Worm (Caenorhabditis elegans) whole organism, L1 larva: Measurements from ENCODE around the gene ZK792.5.

Experiments
- F16B12.6 ChIP-seq: fragments of 150-350 bp; optimal IDR thresholded peaks from 2 replicates; lab custom pipeline; 2014; ENCODE audit warnings: missing biosample characterization, missing genetic modification characterization
- Y116A8C.19 ChIP-seq: sonication (generic microtip); optimal IDR thresholded peaks from 2 replicates; lab custom pipeline; 2016; ENCODE audit warnings: missing compliant biosample characterization, missing genetic modification characterization, borderline replicate concordance
- aha-1 ChIP-seq: fragments of 150-350 bp; optimal IDR thresholded peaks from 2 replicates; lab custom pipeline; 2014; ENCODE audit warnings: missing biosample characterization, missing genetic modification characterization
- ama-1 ChIP-seq: fragments of 150-350 bp; optimal IDR thresholded peaks from 2 replicates; lab custom pipeline; 2014
- blmp-1 ChIP-seq: fragments of 150-350 bp; optimal IDR thresholded peaks from 2 replicates; lab custom pipeline; 2014; ENCODE audit warnings: missing biosample characterization, missing genetic modification characterization
- ceh-8 ChIP-seq: fragments of 200-800 bp; sonication (Bioruptor generic); optimal IDR thresholded peaks from 2 replicates; lab custom pipeline; 2018; ENCODE audit warnings: mild to moderate bottlenecking, missing genetic modification characterization, moderate library complexity, missing compliant biosample characterization
- ceh-82 ChIP-seq, 3 experiments: fragments of 150-350 bp in 1 of 3; sonication (generic microtip) in 2 of 3; optimal IDR thresholded peaks; 2 replicates each; lab custom pipeline; 2014 to 2017; ENCODE audit warnings: missing biosample characterization in 3 of 3, missing genetic modification characterization in 3 of 3
- ceh-90 ChIP-seq: sonication (generic microtip); optimal IDR thresholded peaks from 2 replicates; lab custom pipeline; 2016; ENCODE audit warnings: missing genetic modification characterization, missing compliant biosample characterization
- ces-1 ChIP-seq: fragments of 150-350 bp; optimal IDR thresholded peaks from 2 replicates; lab custom pipeline; 2014; ENCODE audit warnings: missing biosample characterization, missing genetic modification reagents, missing genetic modification characterization
- dpl-1 ChIP-seq, 3 experiments: fragments of 150-350 bp in 2 of 3; sonication (generic microtip) in 1 of 3; optimal IDR thresholded peaks; 2 replicates each; lab custom pipeline; 2014 to 2017; ENCODE audit warnings: missing biosample characterization in 3 of 3, missing genetic modification characterization in 3 of 3, missing genetic modification reagents in 3 of 3
- dsc-1 ChIP-seq: sonication (generic microtip); optimal IDR thresholded peaks from 2 replicates; lab custom pipeline; 2016; ENCODE audit warnings: mild to moderate bottlenecking, missing genetic modification characterization, missing compliant biosample characterization
- efl-1 ChIP-seq, 4 experiments: fragments of 150-350 bp; optimal IDR thresholded peaks in 3 of 4; peaks in 1 of 4; 1 replicate in 1 of 4; 2 replicates in 3 of 4; lab custom pipeline; 2014; ENCODE audit warnings: missing biosample characterization in 2 of 4, missing genetic modification characterization in 2 of 4, missing genetic modification reagents in 2 of 4
- egl-27 ChIP-seq, 2 experiments: fragments of 150-350 bp in 1 of 2; sonication (generic microtip); optimal IDR thresholded peaks; 3 replicates each; lab custom pipeline; 2017 to 2018; ENCODE audit warnings: missing biosample characterization in 2 of 2, missing genetic modification characterization in 2 of 2, missing genetic modification reagents in 2 of 2
- ets-5 ChIP-seq: fragments of 200-800 bp; sonication (Bioruptor generic); IDR thresholded peaks from 2 replicates; pipeline ENCODE4 v1.3.6; 2022; ENCODE audit warnings: missing genetic modification characterization, missing compliant biosample characterization
- fkh-10 ChIP-seq: sonication (generic microtip); optimal IDR thresholded peaks from 2 replicates; lab custom pipeline; 2017; ENCODE audit warnings: missing biosample characterization, missing genetic modification reagents, missing genetic modification characterization
- fkh-8 ChIP-seq: sonication (generic microtip); optimal IDR thresholded peaks from 2 replicates; lab custom pipeline; 2016; ENCODE audit warnings: mild to moderate bottlenecking, missing genetic modification characterization, missing compliant biosample characterization
- fos-1 ChIP-seq: fragments of 150-350 bp; optimal IDR thresholded peaks from 2 replicates; lab custom pipeline; 2014; ENCODE audit warnings: missing biosample characterization, missing genetic modification characterization
- grh-1 ChIP-seq: fragments of 200-800 bp; sonication (Bioruptor generic); IDR thresholded peaks from 2 replicates; pipeline ENCODE4 v1.3.6; 2022; ENCODE audit warnings: missing genetic modification reagents, missing genetic modification characterization, missing compliant biosample characterization
- hlh-4 ChIP-seq: sonication (generic microtip); optimal IDR thresholded peaks from 2 replicates; lab custom pipeline; 2016; ENCODE audit warnings: mild to moderate bottlenecking, missing genetic modification characterization, missing compliant biosample characterization
- hpl-2 ChIP-seq: fragments of 150-350 bp; optimal IDR thresholded peaks from 2 replicates; lab custom pipeline; 2014; ENCODE audit warnings: missing biosample characterization, missing genetic modification reagents, missing genetic modification characterization
- isw-1 ChIP-seq: fragments of 200-800 bp; sonication (Bioruptor generic); IDR thresholded peaks from 2 replicates; pipeline ENCODE4 v1.3.6; 2022; ENCODE audit warnings: missing genetic modification characterization, missing compliant biosample characterization
- jun-1 ChIP-seq: fragments of 150-350 bp; optimal IDR thresholded peaks from 2 replicates; lab custom pipeline; 2014; ENCODE audit warnings: missing biosample characterization, missing genetic modification reagents, missing genetic modification characterization
- lin-13 ChIP-seq: fragments of 150-350 bp; optimal IDR thresholded peaks from 2 replicates; lab custom pipeline; 2014; ENCODE audit warnings: missing biosample characterization, missing genetic modification reagents, missing genetic modification characterization
- lin-15B ChIP-seq: fragments of 150-350 bp; sonication (generic microtip); optimal IDR thresholded peaks from 3 replicates; lab custom pipeline; 2014; ENCODE audit warnings: missing biosample characterization, missing genetic modification characterization
- lin-35 ChIP-seq, 2 experiments: fragments of 150-350 bp; optimal IDR thresholded peaks; 2 replicates each; lab custom pipeline; 2014; ENCODE audit warnings: missing biosample characterization in 2 of 2, missing genetic modification characterization in 2 of 2, missing genetic modification reagents in 2 of 2
- lin-39 ChIP-seq: fragments of 150-350 bp; optimal IDR thresholded peaks from 2 replicates; lab custom pipeline; 2014; ENCODE audit warnings: missing biosample characterization, missing genetic modification reagents, missing genetic modification characterization
- mab-9 ChIP-seq: fragments of 200-800 bp; sonication (Bioruptor generic); IDR thresholded peaks from 2 replicates; pipeline ENCODE4 v1.3.6; 2022; ENCODE audit warnings: missing genetic modification reagents, missing genetic modification characterization, missing compliant biosample characterization
- mdl-1 ChIP-seq, 2 experiments: fragments of 150-350 bp; optimal IDR thresholded peaks; 2 replicates each; lab custom pipeline; 2014 to 2017; ENCODE audit warnings: missing biosample characterization in 2 of 2, missing genetic modification characterization in 2 of 2, inconsistent platforms in 1 of 2
- mep-1 ChIP-seq: fragments of 150-350 bp; optimal IDR thresholded peaks from 2 replicates; lab custom pipeline; 2014; ENCODE audit warnings: missing biosample characterization, missing genetic modification characterization
- nhr-12 ChIP-seq: sonication (generic microtip); optimal IDR thresholded peaks from 2 replicates; lab custom pipeline; 2017; ENCODE audit warnings: missing biosample characterization, missing genetic modification characterization
- nhr-19 ChIP-seq: fragments of 200-800 bp; sonication (Bioruptor generic); conservative IDR thresholded peaks from 2 replicates; pipeline ENCODE4 v1.3.6; 2022; ENCODE audit warnings: missing genetic modification characterization, missing compliant biosample characterization
- nhr-20 ChIP-seq: sonication (generic microtip); optimal IDR thresholded peaks from 2 replicates; lab custom pipeline; 2016; ENCODE audit warnings: mild to moderate bottlenecking, missing genetic modification characterization, missing compliant biosample characterization
- nhr-47 ChIP-seq: sonication (generic microtip); optimal IDR thresholded peaks from 2 replicates; lab custom pipeline; 2016; ENCODE audit warnings: mild to moderate bottlenecking, missing genetic modification characterization, moderate library complexity, missing compliant biosample characterization
- nhr-76 ChIP-seq: sonication (generic microtip); optimal IDR thresholded peaks from 2 replicates; lab custom pipeline; 2017; ENCODE audit warnings: missing biosample characterization, missing genetic modification characterization
- nhr-77 ChIP-seq: fragments of 150-350 bp; optimal IDR thresholded peaks from 2 replicates; lab custom pipeline; 2014; ENCODE audit warnings: missing biosample characterization, missing genetic modification characterization
- nhr-85 ChIP-seq: sonication (generic microtip); peaks from one replicate; lab custom pipeline; 2016; ENCODE audit warnings: missing genetic modification characterization, inconsistent platforms, missing compliant biosample characterization
- pag-3 ChIP-seq: sonication (generic microtip); optimal IDR thresholded peaks from 2 replicates; lab custom pipeline; 2017; ENCODE audit warnings: missing genetic modification characterization, mild to moderate bottlenecking, missing compliant biosample characterization, antibody characterized with exemption, borderline replicate concordance; ENCODE audit not compliant: insufficient read depth
- pax-3 ChIP-seq: fragments of 200-800 bp; sonication (Bioruptor generic); optimal IDR thresholded peaks from 2 replicates; lab custom pipeline; 2018; ENCODE audit warnings: mild to moderate bottlenecking, missing genetic modification characterization, moderate library complexity, missing compliant biosample characterization
- pqm-1 ChIP-seq: sonication (generic microtip); optimal IDR thresholded peaks from 3 replicates; lab custom pipeline; 2017; ENCODE audit warnings: missing biosample characterization, missing genetic modification characterization
- rnt-1 ChIP-seq: sonication (generic microtip); optimal IDR thresholded peaks from 2 replicates; lab custom pipeline; 2016; ENCODE audit warnings: mild to moderate bottlenecking, missing genetic modification characterization, moderate library complexity, missing compliant biosample characterization
- skn-1 ChIP-seq: fragments of 150-350 bp; optimal IDR thresholded peaks from 2 replicates; lab custom pipeline; 2014; ENCODE audit warnings: missing biosample characterization, missing genetic modification characterization
- sox-4 ChIP-seq: sonication (generic microtip); optimal IDR thresholded peaks from 2 replicates; lab custom pipeline; 2016; ENCODE audit warnings: missing genetic modification characterization, missing compliant biosample characterization
- sup-37 ChIP-seq: fragments of 200-800 bp; sonication (Bioruptor generic); optimal IDR thresholded peaks from 2 replicates; lab custom pipeline; 2018; ENCODE audit warnings: mild to moderate bottlenecking, missing genetic modification characterization, missing compliant biosample characterization
- swsn-7 ChIP-seq: sonication (generic microtip); optimal IDR thresholded peaks from 2 replicates; lab custom pipeline; 2016; ENCODE audit warnings: missing genetic modification characterization, missing compliant biosample characterization
- tbx-2 ChIP-seq: sonication (generic microtip); optimal IDR thresholded peaks from 2 replicates; lab custom pipeline; 2016; ENCODE audit warnings: missing genetic modification characterization, missing compliant biosample characterization
- tlp-1 ChIP-seq: fragments of 150-350 bp; optimal IDR thresholded peaks from 2 replicates; lab custom pipeline; 2014; ENCODE audit warnings: missing biosample characterization, missing genetic modification characterization
- unc-130 ChIP-seq: fragments of 150-350 bp; optimal IDR thresholded peaks from 2 replicates; lab custom pipeline; 2017; ENCODE audit warnings: missing biosample characterization, missing genetic modification characterization, inconsistent platforms
- xbp-1 ChIP-seq: sonication (generic microtip); optimal IDR thresholded peaks from 2 replicates; lab custom pipeline; 2016; ENCODE audit warnings: missing genetic modification characterization, missing compliant biosample characterization
- zag-1 ChIP-seq: fragments of 150-350 bp; optimal IDR thresholded peaks from 2 replicates; lab custom pipeline; 2014; ENCODE audit warnings: missing biosample characterization, missing genetic modification characterization
- ztf-11 ChIP-seq, 2 experiments: sonication (generic microtip); optimal IDR thresholded peaks; 2 replicates each; lab custom pipeline; 2016 to 2017; ENCODE audit warnings: missing genetic modification characterization in 2 of 2, missing biosample characterization in 1 of 2, missing compliant biosample characterization in 1 of 2

Gene ZK792.5

ce11 chrIV:11635437-11636408 lies 52.2 kb downstream of the ZK792.5 start, which contains the start of gene mars-1 (continued):
- peak; percentile 52 for TF ChIP-seq dsc-1
- peak; percentile 19 for TF ChIP-seq F16B12.6 (tag; lab: Kevin White, UChicago)
- TF ChIP-seq sup-37 (GFP tag; lab: Kevin White, UChicago): no peak
- TF ChIP-seq efl-1 (optimal IDR thresholded peaks at IDR 0.05; lab: Kevin White, UChicago): peak; percentile 70 to 72
- peak; percentile 58 to 89 for TF ChIP-seq efl-1 (GFP tag; optimal IDR thresholded peaks at IDR 0.05 in 1 of 2; lab: Kevin White, UChicago)
- no peak for TF ChIP-seq pag-3 (tag; lab: Kevin White, UChicago)
- TF ChIP-seq aha-1 (tag; lab: Kevin White, UChicago): no peak
- no peak for TF ChIP-seq ets-5 (GFP tag; lab: Robert Waterston, UW)
- TF ChIP-seq zag-1 (tag; lab: Kevin White, UChicago): no peak
- peak; percentile 37 for TF ChIP-seq unc-130 (tag; lab: Kevin White, UChicago)
- peak; percentile 60 for TF ChIP-seq jun-1 (tag; lab: Kevin White, UChicago)
- TF ChIP-seq tbx-2 (tag; lab: Kevin White, UChicago): peak; percentile 73
- TF ChIP-seq nhr-77 (tag; lab: Kevin White, UChicago): peak; percentile 74
- TF ChIP-seq skn-1 (tag; lab: Kevin White, UChicago): peak; percentile 34
- TF ChIP-seq Y116A8C.19 (tag; lab: Kevin White, UChicago): no peak
- TF ChIP-seq mab-9 (GFP tag; lab: Robert Waterston, UW): no peak
- peak; percentile 12 to 53 (median 49) for TF ChIP-seq ceh-82 (tag; optimal IDR thresholded peaks at IDR 0.05; lab: Kevin White, UChicago)
- peak; percentile 68 for TF ChIP-seq hpl-2 (GFP tag; lab: Kevin White, UChicago)
- peak; percentile 53 to 63 (median 61) for TF ChIP-seq dpl-1 (GFP tag; optimal IDR thresholded peaks at IDR 0.05; lab: Kevin White, UChicago)
- peak; percentile 77 for TF ChIP-seq xbp-1
- TF ChIP-seq ces-1 (GFP tag; lab: Kevin White, UChicago): no peak
- peak; percentile 80 for TF ChIP-seq isw-1 (GFP tag; lab: Robert Waterston, UW)
- no peak for TF ChIP-seq pqm-1 (tag; lab: Kevin White, UChicago)
- TF ChIP-seq swsn-7: peak; percentile 63
- peak; percentile 30 for TF ChIP-seq lin-13 (GFP tag; lab: Kevin White, UChicago)
- peak; percentile 51 for TF ChIP-seq nhr-19 (GFP tag; lab: Robert Waterston, UW)
- TF ChIP-seq mdl-1 (tag; optimal IDR thresholded peaks at IDR 0.05; lab: Kevin White, UChicago): no peak
- TF ChIP-seq nhr-47: peak; percentile 82
- peak; percentile 66 to 84 for TF ChIP-seq lin-35 (GFP tag; optimal IDR thresholded peaks at IDR 0.05; lab: Kevin White, UChicago)
- peak; percentile 81 for TF ChIP-seq pax-3
- no peak for TF ChIP-seq hlh-4 (tag; lab: Kevin White, UChicago)
- no peak for TF ChIP-seq nhr-76 (tag; lab: Kevin White, UChicago)
- no peak for TF ChIP-seq ama-1 (lab: Kevin White, UChicago)
- TF ChIP-seq tlp-1: no peak
- peak; percentile 45 for TF ChIP-seq ceh-90 (tag; lab: Kevin White, UChicago)
- peak; percentile 86 for TF ChIP-seq nhr-20 (tag; lab: Kevin White, UChicago)
- no peak for TF ChIP-seq fos-1
- peak; percentile 72 for TF ChIP-seq rnt-1
- no peak; the same call in 1 of the 2 replicates for TF ChIP-seq grh-1 (GFP tag; lab: Robert Waterston, UW)
- peak; percentile 12 for TF ChIP-seq blmp-1
- peak; percentile 40 for TF ChIP-seq sox-4 (tag; lab: Kevin White, UChicago)
- TF ChIP-seq lin-39 (tag; lab: Kevin White, UChicago): no peak
- peak; percentile 84 for TF ChIP-seq mep-1
- peak; percentile 52 for TF ChIP-seq lin-15B
- TF ChIP-seq ceh-8 (GFP tag; lab: Kevin White, UChicago): no peak
- no peak for TF ChIP-seq nhr-12 (tag; lab: Kevin White, UChicago)
- peak; percentile 81 for TF ChIP-seq nhr-85
- peak; percentile 86 for TF ChIP-seq fkh-8
- TF ChIP-seq ztf-11 (tag; optimal IDR thresholded peaks at IDR 0.05; lab: Kevin White, UChicago): peak in 1 of 2 experiments; percentile 60
- no peak for TF ChIP-seq egl-27 (tag; optimal IDR thresholded peaks at IDR 0.05; lab: Kevin White, UChicago)
- no peak for TF ChIP-seq fkh-10 (GFP tag; lab: Kevin White, UChicago)
